Worm (Caenorhabditis elegans) whole organism, young adult: Measurements from ENCODE around the gene trpp-11.

ENCODE experiments used
- B0261.1 ChIP-seq: sonication (generic microtip); optimal IDR thresholded peaks from 2 replicates; lab custom pipeline; 2016; ENCODE audit warnings: mild to moderate bottlenecking, missing genetic modification characterization, moderate library complexity, missing compliant biosample characterization
- C17E4.6 ChIP-seq: fragments of 200-800 bp; sonication (Bioruptor generic); IDR thresholded peaks from 2 replicates; pipeline ENCODE4 v1.3.6; 2022; ENCODE audit warnings: missing genetic modification reagents, missing genetic modification characterization, missing compliant biosample characterization
- D2030.7 ChIP-seq: fragments of 200-800 bp; sonication (Bioruptor generic); IDR thresholded peaks from 2 replicates; pipeline ENCODE4 v1.3.6; 2022; ENCODE audit warnings: missing genetic modification reagents, missing genetic modification characterization, missing compliant biosample characterization
- F23B12.7 ChIP-seq: sonication (generic microtip); optimal IDR thresholded peaks from 2 replicates; lab custom pipeline; 2017; ENCODE audit warnings: missing genetic modification characterization, mild to moderate bottlenecking, missing compliant biosample characterization, antibody characterized with exemption, moderate library complexity; ENCODE audit not compliant: insufficient read depth
- F52B5.7 ChIP-seq: sonication (generic microtip); optimal IDR thresholded peaks from 2 replicates; lab custom pipeline; 2016; ENCODE audit warnings: mild to moderate bottlenecking, missing genetic modification characterization, missing compliant biosample characterization
- F57C9.4 ChIP-seq: sonication (generic microtip); optimal IDR thresholded peaks from 2 replicates; lab custom pipeline; 2017; ENCODE audit warnings: mild to moderate bottlenecking, missing genetic modification characterization, missing compliant biosample characterization
- K11D2.4 ChIP-seq: fragments of 200-800 bp; sonication (Bioruptor generic); IDR thresholded peaks from 2 replicates; pipeline ENCODE4 v1.3.6; 2022; ENCODE audit warnings: missing genetic modification reagents, missing genetic modification characterization, missing compliant biosample characterization
- Y53F4B.3 ChIP-seq: fragments of 200-800 bp; sonication (Bioruptor generic); IDR thresholded peaks from 2 replicates; pipeline ENCODE4 v1.3.6; 2022; ENCODE audit warnings: missing genetic modification reagents, missing genetic modification characterization, missing compliant biosample characterization
- Y53G8AR.9 ChIP-seq: fragments of 200-800 bp; sonication (Bioruptor generic); conservative IDR thresholded peaks from 2 replicates; pipeline ENCODE4 v1.3.6; 2022; ENCODE audit warnings: missing genetic modification reagents, missing genetic modification characterization, missing compliant biosample characterization
- Y56A3A.18 ChIP-seq: fragments of 200-800 bp; sonication (Bioruptor generic); IDR thresholded peaks from 2 replicates; pipeline ENCODE4 v1.3.6; 2022; ENCODE audit warnings: missing genetic modification reagents, missing genetic modification characterization, missing compliant biosample characterization
- Y67H2A.10 ChIP-seq: fragments of 200-800 bp; sonication (Bioruptor generic); conservative IDR thresholded peaks from 2 replicates; pipeline ENCODE4 v1.3.6; 2022; ENCODE audit warnings: missing genetic modification reagents, missing genetic modification characterization, missing compliant biosample characterization
- ZK185.1 ChIP-seq: sonication (generic microtip); optimal IDR thresholded peaks from 2 replicates; lab custom pipeline; 2016; ENCODE audit warnings: mild to moderate bottlenecking, missing genetic modification characterization, missing compliant biosample characterization; ENCODE audit not compliant: poor library complexity, severe bottlenecking
- aptf-2 ChIP-seq: fragments of 200-800 bp; sonication (Bioruptor generic); conservative IDR thresholded peaks from 2 replicates; pipeline ENCODE4 v1.3.6; 2022; ENCODE audit warnings: missing genetic modification reagents, missing genetic modification characterization, missing compliant biosample characterization
- athp-1 ChIP-seq: sonication (generic microtip); optimal IDR thresholded peaks from 2 replicates; lab custom pipeline; 2017; ENCODE audit warnings: mild to moderate bottlenecking, missing genetic modification characterization, missing compliant biosample characterization
- attf-5 ChIP-seq: fragments of 200-800 bp; sonication (Bioruptor generic); optimal IDR thresholded peaks from 2 replicates; lab custom pipeline; 2018; ENCODE audit warnings: mild to moderate bottlenecking, missing genetic modification characterization, missing compliant biosample characterization
- ceh-40 ChIP-seq: fragments of 200-800 bp; sonication (Bioruptor generic); IDR thresholded peaks from 2 replicates; pipeline ENCODE4 v1.3.6; 2022; ENCODE audit warnings: missing genetic modification characterization, missing compliant biosample characterization
- ceh-79 ChIP-seq: sonication (generic microtip); optimal IDR thresholded peaks from 2 replicates; lab custom pipeline; 2017; ENCODE audit warnings: mild to moderate bottlenecking, missing genetic modification characterization, missing compliant biosample characterization
- die-1 ChIP-seq: sonication (generic microtip); optimal IDR thresholded peaks from 2 replicates; lab custom pipeline; 2016; ENCODE audit warnings: missing genotype, mild to moderate bottlenecking, missing genetic modification characterization, missing compliant biosample characterization
- dpff-1 ChIP-seq: sonication (generic microtip); optimal IDR thresholded peaks from 2 replicates; lab custom pipeline; 2017; ENCODE audit warnings: mild to moderate bottlenecking, missing genetic modification characterization, missing compliant biosample characterization
- efl-1 ChIP-seq: fragments of 150-350 bp; optimal IDR thresholded peaks from 2 replicates; lab custom pipeline; 2014; ENCODE audit warnings: missing biosample characterization, missing genetic modification reagents, missing genetic modification characterization
- egrh-3 ChIP-seq: fragments of 200-800 bp; sonication (Bioruptor generic); IDR thresholded peaks from 2 replicates; pipeline ENCODE4 v1.3.6; 2022; ENCODE audit warnings: missing genetic modification reagents, missing genetic modification characterization, missing compliant biosample characterization
- ekl-4 ChIP-seq: fragments of 200-800 bp; sonication (Bioruptor generic); IDR thresholded peaks from 2 replicates; pipeline ENCODE4 v1.3.6; 2022; ENCODE audit warnings: missing genetic modification reagents, missing genetic modification characterization, missing compliant biosample characterization
- hlh-26 ChIP-seq: fragments of 200-800 bp; sonication (Bioruptor generic); conservative IDR thresholded peaks from 2 replicates; pipeline ENCODE4 v1.3.6; 2022; ENCODE audit warnings: missing genetic modification reagents, missing genetic modification characterization, missing compliant biosample characterization
- hmg-1.2 ChIP-seq: fragments of 200-800 bp; sonication (Bioruptor generic); IDR thresholded peaks from 2 replicates; pipeline ENCODE4 v1.3.6; 2022; ENCODE audit warnings: missing genetic modification reagents, missing genetic modification characterization, missing compliant biosample characterization
- let-607 ChIP-seq, 2 experiments: fragments of 200-800 bp in 1 of 2; sonication (Bioruptor generic) in 1 of 2; sonication (generic microtip) in 1 of 2; optimal IDR thresholded peaks; 2 replicates each; lab custom pipeline; 2016 to 2018; ENCODE audit warnings: mild to moderate bottlenecking in 2 of 2, missing compliant biosample characterization in 2 of 2, missing genetic modification characterization in 2 of 2, moderate library complexity in 2 of 2, missing genotype in 1 of 2
- lin-26 ChIP-seq: fragments of 200-800 bp; sonication (Bioruptor generic); IDR thresholded peaks from 2 replicates; pipeline ENCODE4 v1.3.6; 2022; ENCODE audit warnings: missing genetic modification reagents, missing genetic modification characterization, missing compliant biosample characterization
- lin-35 ChIP-seq, 3 experiments: fragments of 150-350 bp in 2 of 3; sonication (generic microtip) in 1 of 3; optimal IDR thresholded peaks; 2 replicates each; lab custom pipeline; 2014 to 2018; ENCODE audit warnings: missing biosample characterization in 3 of 3, missing genetic modification characterization in 3 of 3, missing genetic modification reagents in 3 of 3
- lin-40 ChIP-seq: sonication (generic microtip); optimal IDR thresholded peaks from 2 replicates; lab custom pipeline; 2016; ENCODE audit warnings: missing genetic modification characterization, mild to moderate bottlenecking, missing compliant biosample characterization, missing genotype, missing genetic modification reagents
- lsl-1 ChIP-seq: fragments of 200-800 bp; sonication (Bioruptor generic); optimal IDR thresholded peaks from 2 replicates; lab custom pipeline; 2018; ENCODE audit warnings: mild to moderate bottlenecking, missing genetic modification characterization, moderate library complexity, missing compliant biosample characterization
- lsy-27 ChIP-seq: sonication (generic microtip); optimal IDR thresholded peaks from 2 replicates; lab custom pipeline; 2017; ENCODE audit warnings: missing genetic modification characterization, mild to moderate bottlenecking, missing compliant biosample characterization, antibody characterized with exemption, missing genotype, borderline replicate concordance; ENCODE audit not compliant: insufficient read depth
- mes-4 ChIP-seq: sonication (generic microtip); optimal IDR thresholded peaks from 2 replicates; lab custom pipeline; 2016; ENCODE audit warnings: missing genotype, missing genetic modification characterization, missing compliant biosample characterization
- mxl-1 ChIP-seq: sonication (generic microtip); optimal IDR thresholded peaks from 2 replicates; lab custom pipeline; 2016; ENCODE audit warnings: missing genetic modification characterization, missing compliant biosample characterization
- nfya-1 ChIP-seq: sonication (generic microtip); optimal IDR thresholded peaks from 2 replicates; lab custom pipeline; 2017; ENCODE audit warnings: antibody characterized with exemption, missing compliant biosample characterization, missing genetic modification characterization, borderline replicate concordance; ENCODE audit not compliant: insufficient read depth
- nhr-120 ChIP-seq: fragments of 200-800 bp; sonication (Bioruptor generic); IDR thresholded peaks from 2 replicates; pipeline ENCODE4 v1.3.6; 2022; ENCODE audit warnings: missing genetic modification characterization, missing compliant biosample characterization
- rec-8 ChIP-seq, 2 experiments: sonication (generic microtip); optimal IDR thresholded peaks; 2 replicates each; lab custom pipeline; 2016; ENCODE audit warnings: mild to moderate bottlenecking in 2 of 2, missing genetic modification characterization in 2 of 2, missing genetic modification reagents in 2 of 2, missing genotype in 2 of 2, missing biosample characterization in 1 of 2, missing compliant biosample characterization in 1 of 2, moderate library complexity in 1 of 2
- sea-2 ChIP-seq: fragments of 200-800 bp; sonication (Bioruptor generic); IDR thresholded peaks from 2 replicates; pipeline ENCODE4 v1.3.6; 2022; ENCODE audit warnings: missing genetic modification characterization, missing compliant biosample characterization
- snpc-1.1 ChIP-seq: sonication (generic microtip); optimal IDR thresholded peaks from 2 replicates; lab custom pipeline; 2017; ENCODE audit warnings: missing genetic modification characterization, mild to moderate bottlenecking, missing compliant biosample characterization, antibody characterized with exemption, moderate library complexity, missing genotype, missing genetic modification reagents; ENCODE audit not compliant: insufficient read depth
- snpc-3.4 ChIP-seq: sonication (generic microtip); optimal IDR thresholded peaks from 2 replicates; lab custom pipeline; 2017; ENCODE audit warnings: missing genetic modification characterization, mild to moderate bottlenecking, missing compliant biosample characterization, antibody characterized with exemption, moderate library complexity, missing genotype, missing genetic modification reagents
- sptf-2 ChIP-seq: fragments of 200-800 bp; sonication (Bioruptor generic); optimal IDR thresholded peaks from 2 replicates; lab custom pipeline; 2018; ENCODE audit warnings: mild to moderate bottlenecking, missing genetic modification characterization, missing compliant biosample characterization
- tlf-1 ChIP-seq: fragments of 200-800 bp; sonication (Bioruptor generic); optimal IDR thresholded peaks from 2 replicates; lab custom pipeline; 2018; ENCODE audit warnings: mild to moderate bottlenecking, missing genetic modification characterization, missing compliant biosample characterization
- zfh-2 ChIP-seq: fragments of 200-800 bp; sonication (Bioruptor generic); conservative IDR thresholded peaks from 2 replicates; pipeline ENCODE4 v1.3.6; 2022; ENCODE audit warnings: missing genetic modification reagents, missing genetic modification characterization, missing compliant biosample characterization
- zim-3 ChIP-seq: sonication (generic microtip); optimal IDR thresholded peaks from 2 replicates; lab custom pipeline; 2017; ENCODE audit warnings: mild to moderate bottlenecking, missing genetic modification characterization, moderate library complexity, missing compliant biosample characterization
- ztf-22 ChIP-seq: fragments of 200-800 bp; sonication (Bioruptor generic); optimal IDR thresholded peaks from 2 replicates; lab custom pipeline; 2018; ENCODE audit warnings: mild to moderate bottlenecking, missing genetic modification characterization, moderate library complexity, missing compliant biosample characterization
- ztf-26 ChIP-seq: sonication (generic microtip); optimal IDR thresholded peaks from 2 replicates; lab custom pipeline; 2017; ENCODE audit warnings: missing genetic modification characterization, missing compliant biosample characterization
- ztf-28 ChIP-seq: fragments of 200-800 bp; sonication (Bioruptor generic); IDR thresholded peaks from 2 replicates; pipeline ENCODE4 v1.3.6; 2022; ENCODE audit warnings: missing genetic modification reagents, missing genetic modification characterization, missing compliant biosample characterization
- ztf-6 ChIP-seq: fragments of 200-800 bp; sonication (Bioruptor generic); IDR thresholded peaks from 2 replicates; pipeline ENCODE4 v1.3.6; 2022; ENCODE audit warnings: missing genetic modification reagents, missing genetic modification characterization, missing compliant biosample characterization

The trpp-11 gene

ce11 chrIII:835713-836278, 40.9 kb downstream of the trpp-11 start (continued):
- TF ChIP-seq lin-26 (peak; percentile 97), snpc-1.1 (tag; lab: Kevin White, UChicago) (no peak), rec-8 (tag; optimal IDR thresholded peaks at IDR 0.05; lab: Kevin White, UChicago) (no peak), tlf-1 (GFP tag; lab: Kevin White, UChicago) (peak; percentile 92), D2030.7 (GFP tag; lab: Robert Waterston, UW) (no peak), F52B5.7 (tag; lab: Kevin White, UChicago) (peak; percentile 99), lsy-27 (tag; lab: Kevin White, UChicago) (no peak), Y56A3A.18 (GFP tag; lab: Robert Waterston, UW) (peak; percentile 98), let-607 (tag; optimal IDR thresholded peaks at IDR 0.05; lab: Kevin White, UChicago) (peak; percentile 68 to 83), ztf-22 (peak; percentile 92), K11D2.4 (GFP tag; lab: Robert Waterston, UW) (peak; percentile 95), Y53G8AR.9 (GFP tag; lab: Robert Waterston, UW) (peak; percentile 99), die-1 (tag; lab: Kevin White, UChicago) (peak; percentile 54), lin-35 (GFP tag; optimal IDR thresholded peaks at IDR 0.05; lab: Kevin White, UChicago) (peak in 2 of 3 experiments; percentile 36 to 47), snpc-3.4 (no peak), ekl-4 (peak; percentile 93), Y67H2A.10 (GFP tag; lab: Robert Waterston, UW) (peak; percentile 86), ztf-28 (no peak), attf-5 (peak; percentile 86), C17E4.6 (peak; percentile 93), mxl-1 (tag; lab: Kevin White, UChicago) (no peak), ceh-79 (tag; lab: Kevin White, UChicago) (peak; percentile 92), ztf-6 (GFP tag; lab: Robert Waterston, UW) (peak; percentile 43; the same call in 1 of the 2 replicates), ceh-40 (GFP tag; lab: Robert Waterston, UW) (peak; percentile 94), F57C9.4 (tag; lab: Kevin White, UChicago) (peak; percentile 98), lsl-1 (GFP tag; lab: Kevin White, UChicago) (peak; percentile 23), B0261.1 (tag; lab: Kevin White, UChicago) (peak; percentile 44), sea-2 (GFP tag; lab: Robert Waterston, UW) (no peak), nhr-120 (GFP tag; lab: Robert Waterston, UW) (peak; percentile 92; the same call in 1 of the 2 replicates), egrh-3 (peak; percentile 34; the same call in 1 of the 2 replicates), athp-1 (tag; lab: Kevin White, UChicago) (peak; percentile 99), sptf-2 (GFP tag; lab: Kevin White, UChicago) (peak; percentile 77), zfh-2 (peak; percentile 88), dpff-1 (tag; lab: Kevin White, UChicago) (peak; percentile 100), aptf-2 (GFP tag; lab: Robert Waterston, UW) (peak; percentile 74), ZK185.1 (tag; lab: Kevin White, UChicago) (peak; percentile 61), ztf-26 (tag; lab: Kevin White, UChicago) (peak; percentile 88), nfya-1 (tag; lab: Kevin White, UChicago) (no peak), Y53F4B.3 (GFP tag; lab: Robert Waterston, UW) (no peak), F23B12.7 (no peak), hmg-1.2 (GFP tag; lab: Robert Waterston, UW) (peak; percentile 74), zim-3 (peak; percentile 100), mes-4 (tag; lab: Kevin White, UChicago) (no peak), efl-1 (GFP tag; lab: Kevin White, UChicago) (no peak), hlh-26 (no peak), lin-40 (peak; percentile 83)
